Fruit fly (Drosophila melanogaster): ENCODE results near the gene TotA.

dm6 chr3R:20912725-20913124 is 41.9 kb downstream of the TotA start:
- TF ChIP-seq kay (GFP tag; ENCODE audit: borderline replicate concordance) (peak; percentile 52), cic (GFP tag; optimal IDR thresholded peaks at IDR 0.05) (peak; percentile 55), Mnt (GFP tag; optimal IDR thresholded peaks at IDR 0.05) (no peak), Hr96 (GFP tag; optimal IDR thresholded peaks at IDR 0.05) (no peak), CG33017 (tag; optimal IDR thresholded peaks at IDR 0.05) (no peak), CG7045 (GFP tag; optimal IDR thresholded peaks at IDR 0.05) (no peak), Clk (GFP tag; optimal IDR thresholded peaks at IDR 0.05) (no peak), CG11617 (GFP tag; optimal IDR thresholded peaks at IDR 0.05) (no peak), CG5204 (GFP tag; optimal IDR thresholded peaks at IDR 0.05) (no peak)

All from whole organism, adult.